Fruit fly (Drosophila melanogaster) whole organism, pupa: ENCODE measurements around the gene bt.

Experiments used
- CG10348 ChIP-seq: fragments of 200-800 bp; sonication (Bioruptor generic); IDR thresholded peaks from 2 replicates; pipeline ENCODE4 v1.3.6; 2022; ENCODE audit warnings: missing biosample characterization, missing genetic modification characterization
- CG14655 ChIP-seq: fragments of 200-800 bp; sonication (Bioruptor generic); optimal IDR thresholded peaks from 3 replicates; lab custom pipeline; 2017; ENCODE audit warnings: mild to moderate bottlenecking, missing biosample characterization, missing genetic modification reagents, missing genetic modification characterization
- CG17806 ChIP-seq: fragments of 200-800 bp; sonication (Bioruptor generic); optimal IDR thresholded peaks from 2 replicates; lab custom pipeline; 2018; ENCODE audit warnings: missing biosample characterization, mild to moderate bottlenecking, missing genetic modification characterization, moderate library complexity
- CG34367 ChIP-seq: fragments of 200-800 bp; sonication (Bioruptor generic); optimal IDR thresholded peaks from 2 replicates; lab custom pipeline; 2018; ENCODE audit warnings: missing biosample characterization, mild to moderate bottlenecking, missing genetic modification characterization
- CG8159 ChIP-seq: fragments of 200-800 bp; sonication (Bioruptor generic); optimal IDR thresholded peaks from 3 replicates; lab custom pipeline; 2018; ENCODE audit warnings: missing biosample characterization, mild to moderate bottlenecking, missing genetic modification characterization, moderate library complexity
- Pif1A ChIP-seq: fragments of 200-800 bp; sonication (Bioruptor generic); optimal IDR thresholded peaks from 3 replicates; lab custom pipeline; 2016; ENCODE audit warnings: missing biosample characterization, missing genetic modification characterization
- rn ChIP-seq: fragments of 200-800 bp; sonication (Bioruptor generic); IDR thresholded peaks from 2 replicates; pipeline ENCODE4 v1.3.6; 2022; ENCODE audit warnings: missing biosample characterization, missing genetic modification characterization

DNA sequence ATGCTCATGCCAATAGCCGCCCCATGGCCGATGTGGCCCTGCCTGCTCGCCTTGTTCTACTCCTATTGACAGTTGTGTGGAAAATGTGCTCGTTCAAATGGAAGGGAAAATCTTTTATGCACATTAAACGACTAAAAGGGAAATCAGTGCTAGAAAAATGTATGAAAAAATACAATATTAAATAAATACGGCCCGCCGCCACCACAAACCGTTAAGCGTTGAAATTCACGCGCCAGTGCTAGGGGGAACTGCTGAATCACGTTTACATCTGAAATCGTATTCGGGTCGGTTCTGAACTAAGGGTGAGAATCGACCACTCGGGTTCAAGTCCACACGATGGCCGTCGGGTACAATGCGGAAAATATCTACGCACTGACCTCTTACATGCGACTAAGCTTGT, 11.3 kb upstream of the bt start:
- TF ChIP-seq Pif1A (GFP tag; lab: Kevin White, UChicago) (no peak), CG10348 (GFP tag; lab: Robert Waterston, UW) (no peak), CG14655 (no peak), rn (no peak), CG34367 (tag; lab: Kevin White, UChicago) (no peak), CG8159 (tag; lab: Kevin White, UChicago) (no peak), CG17806 (tag; lab: Kevin White, UChicago) (no peak)
